Worm (Caenorhabditis elegans) whole organism, L4/young adult: Measurements from ENCODE around the gene amdh-1.

Experiments
- W03F9.2 ChIP-seq: fragments of 150-350 bp; optimal IDR thresholded peaks from 2 replicates; lab custom pipeline; 2014; ENCODE audit warnings: missing biosample characterization, missing genetic modification characterization
- dao-5 ChIP-seq: sonication (generic microtip); optimal IDR thresholded peaks from 2 replicates; lab custom pipeline; 2016; ENCODE audit warnings: missing genotype, missing genetic modification characterization, moderate library complexity, missing compliant biosample characterization
- him-1 ChIP-seq: sonication (generic microtip); optimal IDR thresholded peaks from 2 replicates; lab custom pipeline; 2016; ENCODE audit warnings: missing genotype, missing genetic modification reagents, missing genetic modification characterization, missing compliant biosample characterization

DNA sequence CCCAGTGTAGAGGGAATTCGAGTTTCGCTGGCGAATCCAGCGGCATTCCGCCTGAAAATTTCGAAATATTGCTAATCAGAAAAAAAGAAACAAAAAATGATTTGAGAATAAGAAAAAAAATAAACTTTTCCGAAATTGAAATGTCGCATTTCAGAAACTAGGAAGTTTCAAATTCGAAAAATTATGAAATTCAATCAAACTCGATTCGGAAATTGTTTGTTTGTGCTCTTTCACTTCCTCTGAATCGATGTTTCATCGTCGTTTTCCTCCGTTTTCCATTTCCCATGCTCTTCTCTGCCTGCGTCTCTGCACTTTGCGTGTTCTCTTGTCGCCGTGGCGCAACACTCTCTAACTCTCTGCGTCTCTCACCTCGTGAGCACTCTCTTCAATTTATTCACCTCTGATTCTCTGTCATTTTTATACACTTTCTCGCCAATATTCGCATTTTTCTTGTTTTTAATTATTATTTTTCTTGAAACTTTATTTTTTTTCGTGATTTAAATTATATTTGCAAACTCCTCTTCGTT is 26.8 kb downstream of the amdh-1 start, which contains the start of gene C18F10.7:
- TF ChIP-seq dao-5 (tag; lab: Kevin White, UChicago) (no peak), him-1 (no peak), W03F9.2 (tag; lab: Kevin White, UChicago) (peak; percentile 80)
